Worm (Caenorhabditis elegans) whole organism, L3 larva: ENCODE results near the gene prk-2.

Source experiments
- R02D3.7 ChIP-seq: fragments of 150-350 bp; optimal IDR thresholded peaks from 2 replicates; lab custom pipeline; 2014; ENCODE audit warnings: missing biosample characterization, missing genetic modification characterization
- eor-1 ChIP-seq, 2 experiments: fragments of 150-350 bp; optimal IDR thresholded peaks; 2 replicates each; lab custom pipeline; 2014 to 2018; ENCODE audit warnings: missing biosample characterization in 2 of 2, missing genetic modification characterization in 2 of 2
- fkh-10 ChIP-seq: sonication (generic microtip); optimal IDR thresholded peaks from 2 replicates; lab custom pipeline; 2017; ENCODE audit warnings: missing biosample characterization, missing genetic modification reagents, missing genetic modification characterization
- lin-39 ChIP-seq: fragments of 150-350 bp; optimal IDR thresholded peaks from 2 replicates; lab custom pipeline; 2018; ENCODE audit warnings: missing biosample characterization, missing genetic modification reagents, missing genetic modification characterization
- nfya-1 ChIP-seq: sonication (generic microtip); optimal IDR thresholded peaks from 2 replicates; lab custom pipeline; 2017; ENCODE audit warnings: missing genetic modification characterization, mild to moderate bottlenecking, missing compliant biosample characterization, antibody characterized with exemption, moderate library complexity; ENCODE audit not compliant: insufficient read depth
- nhr-11 ChIP-seq: fragments of 150-350 bp; optimal IDR thresholded peaks from 2 replicates; lab custom pipeline; 2014; ENCODE audit warnings: missing biosample characterization, missing genetic modification characterization
- nhr-12 ChIP-seq: fragments of 150-350 bp; optimal IDR thresholded peaks from 2 replicates; lab custom pipeline; 2014; ENCODE audit warnings: missing biosample characterization, missing genetic modification characterization
- nhr-67 ChIP-seq: fragments of 150-350 bp; optimal IDR thresholded peaks from 2 replicates; lab custom pipeline; 2014; ENCODE audit warnings: missing biosample characterization, missing genetic modification characterization
- nhr-76 ChIP-seq: fragments of 150-350 bp; sonication (generic microtip); optimal IDR thresholded peaks from 5 replicates; lab custom pipeline; 2014; ENCODE audit warnings: missing biosample characterization, missing genetic modification characterization
- pha-4 ChIP-seq: fragments of 150-350 bp; optimal IDR thresholded peaks from 2 replicates; lab custom pipeline; 2014; ENCODE audit warnings: missing biosample characterization, missing genetic modification reagents, missing genetic modification characterization
- sea-2 ChIP-seq: fragments of 150-350 bp; sonication (generic microtip); optimal IDR thresholded peaks from 4 replicates; lab custom pipeline; 2014; ENCODE audit warnings: missing biosample characterization, missing genetic modification reagents, missing genetic modification characterization
- skn-1 ChIP-seq: fragments of 150-350 bp; optimal IDR thresholded peaks from 2 replicates; lab custom pipeline; 2014; ENCODE audit warnings: missing biosample characterization, missing genetic modification characterization
- ztf-4 ChIP-seq: fragments of 150-350 bp; optimal IDR thresholded peaks from 2 replicates; lab custom pipeline; 2014; ENCODE audit warnings: missing biosample characterization, missing genetic modification characterization

Gene prk-2

ce11 chrIII:3321145-3321544 is 48.9 kb downstream of the prk-2 start, which contains the start of gene Y53G8AR.9:
Gene Y53G8AR.9, minus strand, starts transcription at chrIII:3321245.
- no peak for TF ChIP-seq nhr-67 (tag; lab: Kevin White, UChicago)
- no peak for TF ChIP-seq nhr-12 (tag; lab: Kevin White, UChicago)
- TF ChIP-seq nhr-76 (tag; lab: Kevin White, UChicago): no peak
- no peak for TF ChIP-seq lin-39 (tag; lab: Kevin White, UChicago)
- no peak for TF ChIP-seq fkh-10 (GFP tag; lab: Kevin White, UChicago)
- no peak for TF ChIP-seq nfya-1
- TF ChIP-seq pha-4 (tag; lab: Kevin White, UChicago): no peak
- TF ChIP-seq eor-1 (tag; optimal IDR thresholded peaks at IDR 0.05; lab: Kevin White, UChicago): no peak
- TF ChIP-seq, all 47 proteins: peak for 0

- TF ChIP-seq sea-2 (GFP tag; lab: Kevin White, UChicago) (no peak), nhr-11 (tag; lab: Kevin White, UChicago) (no peak), skn-1 (tag; lab: Kevin White, UChicago) (no peak), R02D3.7 (peak; percentile 9), ztf-4 (tag; lab: Kevin White, UChicago) (peak; percentile 25)
These were observed 52.1 kb downstream of the prk-2 start for ce11 chrIII:3317887-3318286.
